Worm (Caenorhabditis elegans) whole organism, early embryonic: ENCODE measurements around the gene fbxb-31.

Experiments used
- F13C5.2 ChIP-seq: sonication (generic microtip); optimal IDR thresholded peaks from 2 replicates; lab custom pipeline; 2017; ENCODE audit warnings: mild to moderate bottlenecking, missing genetic modification characterization, inconsistent platforms, missing compliant biosample characterization
- aly-1 ChIP-seq: sonication (generic microtip); optimal IDR thresholded peaks from 2 replicates; lab custom pipeline; 2016; ENCODE audit warnings: missing genetic modification characterization, missing compliant biosample characterization
- ama-1 ChIP-seq: fragments of 150-350 bp; optimal IDR thresholded peaks from 2 replicates; lab custom pipeline; 2014
- ceh-13 ChIP-seq: fragments of 200-800 bp; sonication (Bioruptor generic); optimal IDR thresholded peaks from 2 replicates; lab custom pipeline; 2018; ENCODE audit warnings: mild to moderate bottlenecking, missing genetic modification characterization, missing compliant biosample characterization
- ceh-36 ChIP-seq: sonication (generic microtip); optimal IDR thresholded peaks from 2 replicates; lab custom pipeline; 2016; ENCODE audit warnings: missing genetic modification characterization, inconsistent platforms, missing compliant biosample characterization
- ets-7 ChIP-seq: sonication (generic microtip); optimal IDR thresholded peaks from 2 replicates; lab custom pipeline; 2016; ENCODE audit warnings: missing genotype, missing genetic modification characterization, missing compliant biosample characterization
- flt-1 ChIP-seq: fragments of 200-800 bp; sonication (Bioruptor generic); IDR thresholded peaks from 2 replicates; pipeline ENCODE4 v1.3.6; 2022; ENCODE audit warnings: missing genetic modification characterization, missing compliant biosample characterization
- hmbx-1 ChIP-seq: sonication (generic microtip); optimal IDR thresholded peaks from 2 replicates; lab custom pipeline; 2016; ENCODE audit warnings: mild to moderate bottlenecking, missing genetic modification characterization, missing compliant biosample characterization
- hmg-4 ChIP-seq: fragments of 200-800 bp; sonication (Bioruptor generic); optimal IDR thresholded peaks from 2 replicates; lab custom pipeline; 2018; ENCODE audit warnings: mild to moderate bottlenecking, missing genetic modification characterization, missing compliant biosample characterization
- hnd-1 ChIP-seq: sonication (generic microtip); optimal IDR thresholded peaks from 2 replicates; lab custom pipeline; 2016; ENCODE audit warnings: missing genetic modification characterization, missing compliant biosample characterization
- pes-1 ChIP-seq: fragments of 200-800 bp; sonication (Bioruptor generic); IDR thresholded peaks from 2 replicates; pipeline ENCODE4 v1.3.6; 2022; ENCODE audit warnings: missing genetic modification reagents, missing genetic modification characterization, missing compliant biosample characterization
- sea-1 ChIP-seq: fragments of 200-800 bp; sonication (Bioruptor generic); conservative IDR thresholded peaks from 2 replicates; pipeline ENCODE4 v1.3.6; 2022; ENCODE audit warnings: missing genetic modification characterization, missing compliant biosample characterization
- tbx-11 ChIP-seq: fragments of 200-800 bp; sonication (Bioruptor generic); IDR thresholded peaks from 2 replicates; pipeline ENCODE4 v1.3.6; 2022; ENCODE audit warnings: missing genetic modification characterization, missing compliant biosample characterization
- tbx-37 ChIP-seq: fragments of 200-800 bp; sonication (Bioruptor generic); conservative IDR thresholded peaks from 2 replicates; pipeline ENCODE4 v1.3.6; 2022; ENCODE audit warnings: missing genetic modification reagents, missing genetic modification characterization, missing compliant biosample characterization
- tra-4 ChIP-seq: sonication (generic microtip); optimal IDR thresholded peaks from 2 replicates; lab custom pipeline; 2017; ENCODE audit warnings: missing genetic modification characterization, missing compliant biosample characterization

fbxb-31 gene

DNA sequence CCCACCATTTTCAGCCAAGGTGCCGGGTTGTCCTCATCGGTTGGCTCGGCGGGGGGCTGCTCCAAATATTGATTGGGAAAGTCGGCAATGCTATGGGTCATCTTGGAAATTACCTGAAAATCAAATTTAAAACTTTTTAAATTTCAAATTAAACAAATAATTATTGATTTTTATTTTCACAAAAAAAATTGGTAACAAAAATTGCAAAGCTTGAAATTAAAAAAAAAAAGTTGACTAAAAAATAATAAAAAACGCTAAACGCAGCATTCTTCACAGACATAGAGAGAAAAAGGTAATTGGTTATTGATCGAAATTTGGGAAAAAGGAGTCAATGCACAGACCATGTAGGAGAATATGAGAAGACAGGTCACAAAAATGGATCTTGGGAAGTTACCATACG is 40.4 kb downstream of the fbxb-31 start, which contains the start of gene Y49F6A.11:
Gene Y49F6A.11 (minus strand): TSS at position 101 of the 400 bp plus-strand sequence.
- TF ChIP-seq ama-1 (lab: Kevin White, UChicago): no peak
- TF ChIP-seq tbx-37 (GFP tag; lab: Robert Waterston, UW): no peak
- no peak for TF ChIP-seq hmbx-1
- TF ChIP-seq hnd-1 (tag; lab: Kevin White, UChicago): no peak
- no peak for TF ChIP-seq F13C5.2 (tag; lab: Kevin White, UChicago)
- TF ChIP-seq aly-1 (tag; lab: Kevin White, UChicago): no peak
- TF ChIP-seq flt-1 (GFP tag; lab: Robert Waterston, UW): no peak
- TF ChIP-seq ets-7 (tag; lab: Kevin White, UChicago): no peak
- no peak for TF ChIP-seq tra-4 (tag; lab: Kevin White, UChicago)
- TF ChIP-seq ceh-13 (GFP tag; lab: Kevin White, UChicago): no peak
- no peak for TF ChIP-seq sea-1
- no peak for TF ChIP-seq tbx-11 (GFP tag; lab: Robert Waterston, UW)

DNA sequence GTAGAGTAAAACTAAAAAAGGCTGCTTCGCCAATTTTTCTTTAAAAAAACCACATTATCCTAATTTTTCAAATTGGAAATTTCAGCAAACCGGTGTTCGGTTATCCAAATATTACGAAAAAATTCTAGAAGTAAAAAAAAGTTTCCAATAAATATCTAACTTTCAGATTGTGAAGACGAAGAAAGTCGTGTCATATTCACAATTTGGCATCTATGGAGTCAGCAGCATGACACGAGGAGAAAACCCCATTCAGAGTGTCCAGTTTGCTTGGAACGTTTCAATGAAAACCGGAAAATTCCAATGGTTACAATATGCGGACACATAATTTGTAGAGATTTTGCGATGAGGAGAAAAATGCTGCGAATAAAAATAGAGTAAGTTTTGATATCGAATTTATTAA is 43.8 kb downstream of the fbxb-31 start, which contains the start of gene Y49F6A.12:
Gene Y49F6A.12 (plus strand): TSS at position 301 of the 400 bp plus-strand sequence.
- TF ChIP-seq ceh-36 (tag; lab: Kevin White, UChicago) (no peak), hnd-1 (tag; lab: Kevin White, UChicago) (no peak), hmg-4 (no peak), ets-7 (tag; lab: Kevin White, UChicago) (no peak), tra-4 (tag; lab: Kevin White, UChicago) (no peak), pes-1 (GFP tag; lab: Robert Waterston, UW) (no peak), ceh-13 (GFP tag; lab: Kevin White, UChicago) (no peak)
